Worm (Caenorhabditis elegans) whole organism, L2 larva: ENCODE results near the gene rap-2.

Source experiments
- ZK546.5 ChIP-seq: sonication (generic microtip); optimal IDR thresholded peaks from 2 replicates; lab custom pipeline; 2017; ENCODE audit warnings: missing biosample characterization, missing genetic modification characterization
- aly-2 ChIP-seq: fragments of 150-350 bp; optimal IDR thresholded peaks from 2 replicates; lab custom pipeline; 2014; ENCODE audit warnings: missing biosample characterization, missing genetic modification characterization
- nhr-237 ChIP-seq: fragments of 150-350 bp; optimal IDR thresholded peaks from 2 replicates; lab custom pipeline; 2014; ENCODE audit warnings: missing biosample characterization, missing genetic modification characterization

The rap-2 gene

DNA sequence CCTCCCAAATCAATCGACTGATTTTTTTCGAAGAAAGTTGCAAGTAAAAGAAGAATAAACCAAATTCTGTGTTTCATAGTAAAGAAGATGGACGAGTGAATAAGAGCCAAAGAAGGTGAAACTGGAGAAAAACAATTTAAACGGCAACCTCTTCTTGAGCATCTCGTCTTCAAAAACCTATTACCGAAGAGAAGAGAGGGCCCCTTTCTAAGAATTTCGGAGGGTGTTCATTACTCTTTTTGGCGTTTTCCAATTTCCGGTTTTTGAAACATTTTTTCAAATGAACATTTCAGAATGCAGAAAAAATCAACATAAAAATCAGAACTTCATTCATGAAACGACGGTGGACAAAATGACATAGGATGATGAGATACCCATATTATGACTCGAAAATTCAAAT is 52.3 kb downstream of the rap-2 start, which contains the start of gene nmr-2:
Gene nmr-2 (minus strand): TSS at position 101 of the 400 bp plus-strand sequence.
- no peak for TF ChIP-seq aly-2 (tag; lab: Kevin White, UChicago)
- no peak for TF ChIP-seq ZK546.5 (tag; lab: Kevin White, UChicago)
- no peak for TF ChIP-seq nhr-237 (tag; lab: Kevin White, UChicago)
